Worm (Caenorhabditis elegans): Measurements from ENCODE around the gene chl-1.

DNA sequence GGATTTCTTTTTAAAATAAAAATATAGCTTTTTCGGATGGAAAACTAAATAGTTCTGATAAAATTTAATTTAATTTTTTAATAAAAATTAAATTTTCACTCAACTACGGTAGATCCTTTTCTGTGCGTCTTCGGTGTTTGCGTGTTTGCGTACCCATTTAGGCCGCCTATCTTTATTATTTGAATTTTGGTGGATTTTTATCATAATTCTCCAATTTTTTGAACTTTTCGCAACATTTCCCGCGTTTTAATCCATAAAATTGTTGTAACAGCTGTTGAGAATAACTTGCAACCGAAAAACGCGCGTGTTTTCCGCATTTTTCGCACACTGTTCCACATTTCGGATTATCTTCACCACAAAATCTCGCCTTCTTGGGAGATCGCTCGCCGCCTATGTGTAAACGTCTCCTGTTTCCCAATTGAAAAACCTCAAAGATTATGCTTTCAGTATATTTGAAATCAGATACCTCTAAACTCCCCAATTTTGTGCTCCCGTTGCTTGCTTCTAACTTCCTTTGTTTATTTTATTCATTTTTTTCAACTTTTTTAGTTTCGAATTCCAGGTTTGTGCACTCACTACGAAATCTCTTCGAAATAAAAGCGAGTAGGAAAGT is 53.3 kb downstream of the chl-1 start, which contains the start of gene T07C4.3:
- TF ChIP-seq aly-2 (tag; optimal IDR thresholded peaks at IDR 0.05) (no peak), ama-1 (optimal IDR thresholded peaks at IDR 0.05) (no peak), ceh-82 (tag; optimal IDR thresholded peaks at IDR 0.05) (no peak), ztf-4 (tag; optimal IDR thresholded peaks at IDR 0.05) (no peak), skn-1 (tag; optimal IDR thresholded peaks at IDR 0.05) (no peak), R02D3.7 (tag; optimal IDR thresholded peaks at IDR 0.05) (no peak), nhr-11 (tag; optimal IDR thresholded peaks at IDR 0.05) (no peak), nhr-237 (tag; optimal IDR thresholded peaks at IDR 0.05) (no peak), unc-39 (tag; optimal IDR thresholded peaks at IDR 0.05) (no peak)
